Worm (Caenorhabditis elegans): ENCODE data around the gene M01H9.5.
A peak's percentile ranks its signal among the peaks of the same experiment; 100 is the strongest.

- TF ChIP-seq ets-5 (GFP tag; IDR thresholded peaks at IDR 0.05) (no peak), nhr-12 (tag; optimal IDR thresholded peaks at IDR 0.05) (no peak), blmp-1 (tag; optimal IDR thresholded peaks at IDR 0.05) (no peak), C34B4.2 (tag; optimal IDR thresholded peaks at IDR 0.05) (no peak), ces-1 (GFP tag; optimal IDR thresholded peaks at IDR 0.05) (no peak), aly-2 (tag; optimal IDR thresholded peaks at IDR 0.05) (no peak), dpl-1 (GFP tag; optimal IDR thresholded peaks at IDR 0.05) (no peak), ama-1 (optimal IDR thresholded peaks at IDR 0.05) (no peak), snpc-4 (tag; optimal IDR thresholded peaks at IDR 0.05) (no peak), nhr-47 (tag; optimal IDR thresholded peaks at IDR 0.05) (no peak), rnt-1 (tag; optimal IDR thresholded peaks at IDR 0.05) (no peak), nhr-28 (tag; optimal IDR thresholded peaks at IDR 0.05) (no peak), elt-3 (tag; optimal IDR thresholded peaks at IDR 0.05) (no peak), nhr-85 (tag) (peak; percentile 37)
These were observed 13.7 kb upstream of the M01H9.5 start, which contains the start of gene R08C7.1 for ce11 chrIV:4451576-4451975.

All from whole organism, L1 larva.